Fruit fly (Drosophila melanogaster): Measurements from ENCODE around the gene Akap200.

Akap200 gene

DNA sequence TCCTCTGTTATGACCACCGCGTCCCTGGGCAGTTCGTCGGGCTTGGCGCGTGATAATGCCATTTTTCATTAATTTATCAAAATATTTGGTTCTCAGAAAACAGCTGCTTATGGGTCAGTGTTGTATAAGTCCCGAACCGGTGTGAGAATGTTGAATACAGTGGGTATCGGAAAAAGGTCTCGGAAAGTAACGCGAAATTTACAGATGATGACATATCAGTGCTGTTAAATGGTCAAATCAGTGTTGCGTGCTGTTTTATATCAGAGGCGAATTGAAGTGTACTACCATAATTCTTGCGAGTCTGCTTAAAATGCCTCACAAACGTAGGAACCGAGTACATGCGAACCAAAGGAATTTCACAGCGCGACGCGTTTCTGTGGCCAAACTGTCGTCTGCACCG is 32.8 kb upstream of the Akap200 start, which contains the start of the genes CG13392 and Rcd4 (continued):
- TF ChIP-seq grn (GFP tag; optimal IDR thresholded peaks at IDR 0.05) (no peak), grau (tag; optimal IDR thresholded peaks at IDR 0.05) (peak; percentile 94), chif (GFP tag; optimal IDR thresholded peaks at IDR 0.05) (peak; percentile 47 to 65), CG4820 (GFP tag; optimal IDR thresholded peaks at IDR 0.05) (peak; percentile 46), ssp (GFP tag; IDR thresholded peaks at IDR 0.05) (peak; percentile 32; the same call in 1 of the 2 replicates), CG12236 (GFP tag; optimal IDR thresholded peaks at IDR 0.05) (no peak), mam (GFP tag; optimal IDR thresholded peaks at IDR 0.05) (peak; percentile 84), Dek (tag; optimal IDR thresholded peaks at IDR 0.05) (peak; percentile 32), bowl (GFP tag; IDR thresholded peaks at IDR 0.05) (no peak), Sry-β (GFP tag; optimal IDR thresholded peaks at IDR 0.05) (peak; percentile 42), gsb-n (tag; optimal IDR thresholded peaks at IDR 0.05) (peak; percentile 21), CG7987 (GFP tag; optimal IDR thresholded peaks at IDR 0.05) (peak; percentile 71), Max (GFP tag; optimal IDR thresholded peaks at IDR 0.05) (peak; percentile 6), Lim3 (GFP tag; IDR thresholded peaks at IDR 0.05) (no peak), cwo (GFP tag; optimal IDR thresholded peaks at IDR 0.05) (no peak), CG18764 (GFP tag; optimal IDR thresholded peaks at IDR 0.05) (peak; percentile 70), Abd-B (GFP tag; optimal IDR thresholded peaks at IDR 0.05) (no peak), B-H1 (GFP tag; IDR thresholded peaks at IDR 0.05) (no peak), Jarid2 (GFP tag; optimal IDR thresholded peaks at IDR 0.05) (no peak), CG10274 (GFP tag; optimal IDR thresholded peaks at IDR 0.05) (no peak), gsb (GFP tag; IDR thresholded peaks at IDR 0.05) (0 out of 2 replicates have a peak, but pooled peaks have one; percentile 13), CG34422 (GFP tag; IDR thresholded peaks at IDR 0.05) (peak; percentile 91), CG13123 (GFP tag; optimal IDR thresholded peaks at IDR 0.05) (no peak), sna (GFP tag; IDR thresholded peaks at IDR 0.05; ENCODE audit: partially characterized antibody) (peak; percentile 71; the same call in 1 of the 2 replicates), CG17912 (GFP tag; optimal IDR thresholded peaks at IDR 0.05) (no peak), CG13296 (GFP tag; optimal IDR thresholded peaks at IDR 0.05) (peak; percentile 41), nmo (GFP tag; optimal IDR thresholded peaks at IDR 0.05) (peak; percentile 51), CG2129 (GFP tag; IDR thresholded peaks at IDR 0.05; ENCODE audit: partially characterized antibody) (no peak), toy (GFP tag; IDR thresholded peaks at IDR 0.05) (no peak), ewg (GFP tag; optimal IDR thresholded peaks at IDR 0.05) (peak; percentile 20), sima (GFP tag; optimal IDR thresholded peaks at IDR 0.05) (no peak), ERR (GFP tag; optimal IDR thresholded peaks at IDR 0.05) (peak; percentile 81), CG6791 (GFP tag; IDR thresholded peaks at IDR 0.05; ENCODE audit: partially characterized antibody) (peak; percentile 73), CG12219 (GFP tag; optimal IDR thresholded peaks at IDR 0.05) (peak; percentile 42), CG11247 (GFP tag; IDR thresholded peaks at IDR 0.05) (peak; percentile 69), CG16815 (GFP tag; optimal IDR thresholded peaks at IDR 0.05) (peak; percentile 24), D19B (GFP tag; optimal IDR thresholded peaks at IDR 0.05) (peak; percentile 29), zfh1 (GFP tag; IDR thresholded peaks at IDR 0.05) (peak; percentile 75; the same call in 2 of the 3 replicates), CG10209 (GFP tag; optimal IDR thresholded peaks at IDR 0.05) (peak; percentile 57), trh (GFP tag; optimal IDR thresholded peaks at IDR 0.05) (no peak), Mad (GFP tag; optimal IDR thresholded peaks at IDR 0.05) (peak; percentile 71), ato (GFP tag; IDR thresholded peaks at IDR 0.05; ENCODE audit: partially characterized antibody) (peak; percentile 61; the same call in 1 of the 2 replicates), CG43689 (GFP tag; IDR thresholded peaks at IDR 0.05) (no peak), CG14965 (GFP tag; optimal IDR thresholded peaks at IDR 0.05; ENCODE audit: borderline replicate concordance) (no peak), h (optimal IDR thresholded peaks at IDR 0.05) (no peak), unpg (GFP tag; optimal IDR thresholded peaks at IDR 0.05) (peak; percentile 49), dan (GFP tag; IDR thresholded peaks at IDR 0.05) (no peak), tap (tag; optimal IDR thresholded peaks at IDR 0.05) (no peak), dmrt11E (tag; optimal IDR thresholded peaks at IDR 0.05) (peak; percentile 21), CG11456 (GFP tag; IDR thresholded peaks at IDR 0.05) (peak; percentile 78), Hr39 (optimal IDR thresholded peaks at IDR 0.05) (no peak)

Data from whole organism, embryonic.